Worm (Caenorhabditis elegans) whole organism, L4 larva: ENCODE measurements around the gene kxd-1.

ENCODE experiments used
- Y105C5A.15 ChIP-seq: fragments of 200-800 bp; sonication (Bioruptor generic); IDR thresholded peaks from 2 replicates; pipeline ENCODE4 v1.3.6; 2022; ENCODE audit warnings: missing genetic modification characterization, missing compliant biosample characterization
- Y48G9A.11 ChIP-seq: fragments of 200-800 bp; sonication (Bioruptor generic); IDR thresholded peaks from 2 replicates; pipeline ENCODE4 v1.3.6; 2022; ENCODE audit warnings: missing genetic modification reagents, missing genetic modification characterization, missing compliant biosample characterization
- ceh-28 ChIP-seq: fragments of 150-350 bp; optimal IDR thresholded peaks from 2 replicates; lab custom pipeline; 2014; ENCODE audit warnings: missing biosample characterization, missing genetic modification reagents, missing genetic modification characterization
- ceh-32 ChIP-seq: sonication (generic microtip); optimal IDR thresholded peaks from 2 replicates; lab custom pipeline; 2016; ENCODE audit warnings: mild to moderate bottlenecking, missing genetic modification characterization, missing compliant biosample characterization; ENCODE audit not compliant: poor library complexity
- ctbp-1 ChIP-seq: fragments of 200-800 bp; sonication (Bioruptor generic); IDR thresholded peaks from 2 replicates; pipeline ENCODE4 v1.3.6; 2022; ENCODE audit warnings: missing genetic modification reagents, missing genetic modification characterization, missing compliant biosample characterization
- dmd-8 ChIP-seq: fragments of 200-800 bp; sonication (Bioruptor generic); IDR thresholded peaks from 2 replicates; pipeline ENCODE4 v1.3.6; 2022; ENCODE audit warnings: missing genetic modification characterization, missing compliant biosample characterization
- dpl-1 ChIP-seq: fragments of 150-350 bp; optimal IDR thresholded peaks from 2 replicates; lab custom pipeline; 2014; ENCODE audit warnings: missing biosample characterization, missing genetic modification reagents, missing genetic modification characterization
- fkh-10 ChIP-seq: fragments of 150-350 bp; optimal IDR thresholded peaks from 2 replicates; lab custom pipeline; 2014; ENCODE audit warnings: missing biosample characterization, missing genetic modification reagents, missing genetic modification characterization
- hlh-11 ChIP-seq: fragments of 200-800 bp; sonication (Bioruptor generic); optimal IDR thresholded peaks from 2 replicates; lab custom pipeline; 2018; ENCODE audit warnings: mild to moderate bottlenecking, missing genetic modification characterization, missing compliant biosample characterization
- hlh-30 ChIP-seq: sonication (generic microtip); optimal IDR thresholded peaks from 2 replicates; lab custom pipeline; 2017; ENCODE audit warnings: antibody characterized with exemption, mild to moderate bottlenecking, missing genetic modification characterization, missing compliant biosample characterization; ENCODE audit not compliant: insufficient read depth
- lim-7 ChIP-seq: fragments of 200-800 bp; sonication (Bioruptor generic); IDR thresholded peaks from 2 replicates; pipeline ENCODE4 v1.3.6; 2022; ENCODE audit warnings: missing genetic modification characterization, missing compliant biosample characterization
- lin-13 ChIP-seq: fragments of 150-350 bp; optimal IDR thresholded peaks from 2 replicates; lab custom pipeline; 2014; ENCODE audit warnings: missing biosample characterization, missing genetic modification reagents, missing genetic modification characterization
- lin-39 ChIP-seq: fragments of 150-350 bp; optimal IDR thresholded peaks from 2 replicates; lab custom pipeline; 2014; ENCODE audit warnings: missing biosample characterization, missing genetic modification reagents, missing genetic modification characterization
- madf-5 ChIP-seq, 2 experiments: fragments of 200-800 bp; sonication (Bioruptor generic); IDR thresholded peaks; 2 replicates each; pipeline ENCODE4 v1.3.6; 2022; ENCODE audit warnings: missing compliant biosample characterization in 2 of 2, missing genetic modification characterization in 2 of 2
- mdl-1 ChIP-seq, 2 experiments: fragments of 150-350 bp in 1 of 2; sonication (generic microtip) in 1 of 2; optimal IDR thresholded peaks; 2 replicates each; lab custom pipeline; 2014 to 2017; ENCODE audit warnings: missing biosample characterization in 2 of 2, missing genetic modification characterization in 2 of 2
- nhr-111 ChIP-seq: fragments of 200-800 bp; sonication (Bioruptor generic); optimal IDR thresholded peaks from 2 replicates; lab custom pipeline; 2018; ENCODE audit warnings: mild to moderate bottlenecking, missing genetic modification characterization, missing compliant biosample characterization
- nhr-237 ChIP-seq: sonication (generic microtip); optimal IDR thresholded peaks from 2 replicates; lab custom pipeline; 2017; ENCODE audit warnings: missing biosample characterization, missing genetic modification characterization
- pha-4 ChIP-seq, 2 experiments: fragments of 150-350 bp in 1 of 2; fragments of 200-800 bp in 1 of 2; sonication (Bioruptor generic) in 1 of 2; IDR thresholded peaks in 1 of 2; optimal IDR thresholded peaks in 1 of 2; 2 replicates each; pipeline versions ENCODE4 v1.3.6 to Lab custom; 2014 to 2022; ENCODE audit warnings: missing genetic modification characterization in 2 of 2, missing genetic modification reagents in 2 of 2, missing biosample characterization in 1 of 2, missing compliant biosample characterization in 1 of 2
- php-3 ChIP-seq: fragments of 200-800 bp; sonication (Bioruptor generic); IDR thresholded peaks from 2 replicates; pipeline ENCODE4 v1.3.6; 2022; ENCODE audit warnings: missing genetic modification reagents, missing genetic modification characterization, missing compliant biosample characterization
- sdz-12 ChIP-seq: fragments of 200-800 bp; sonication (Bioruptor generic); optimal IDR thresholded peaks from 2 replicates; lab custom pipeline; 2018; ENCODE audit warnings: mild to moderate bottlenecking, missing genetic modification characterization, missing compliant biosample characterization
- tra-1 ChIP-seq: fragments of 200-800 bp; sonication (Bioruptor generic); IDR thresholded peaks from 2 replicates; pipeline ENCODE4 v1.3.6; 2022; ENCODE audit warnings: missing genetic modification reagents, missing genetic modification characterization, missing compliant biosample characterization
- ztf-11 ChIP-seq: fragments of 150-350 bp; optimal IDR thresholded peaks from 2 replicates; lab custom pipeline; 2014; ENCODE audit warnings: missing biosample characterization, missing genetic modification characterization

kxd-1 gene

DNA sequence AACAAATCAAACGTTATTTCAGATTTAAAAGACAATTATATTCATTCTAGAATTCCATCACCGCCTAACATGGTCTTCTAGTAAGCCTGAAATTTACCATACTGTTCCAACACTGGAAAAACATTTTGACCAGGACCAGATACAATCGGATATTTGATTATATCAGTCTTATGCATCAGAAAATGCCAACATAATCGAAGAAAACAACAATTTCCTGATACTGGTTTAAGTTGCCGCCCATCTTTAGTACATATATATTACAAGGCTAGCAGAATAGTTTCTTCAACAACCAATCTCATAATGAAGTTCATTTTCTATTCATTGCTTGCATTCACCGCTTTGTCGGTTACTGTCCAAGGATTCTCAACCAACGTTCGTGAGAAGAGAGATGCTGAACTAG, 37.7 kb downstream of the kxd-1 start, which contains the start of gene C13A2.12:
Gene C13A2.12 (plus strand): TSS at position 301 of the 400 bp plus-strand sequence.
- TF ChIP-seq Y105C5A.15 (GFP tag; lab: Robert Waterston, UW), result no peak
- TF ChIP-seq Y48G9A.11 (GFP tag; lab: Robert Waterston, UW), result no peak
- no peak for TF ChIP-seq nhr-237
- TF ChIP-seq, all 104 proteins: peak for 0

DNA sequence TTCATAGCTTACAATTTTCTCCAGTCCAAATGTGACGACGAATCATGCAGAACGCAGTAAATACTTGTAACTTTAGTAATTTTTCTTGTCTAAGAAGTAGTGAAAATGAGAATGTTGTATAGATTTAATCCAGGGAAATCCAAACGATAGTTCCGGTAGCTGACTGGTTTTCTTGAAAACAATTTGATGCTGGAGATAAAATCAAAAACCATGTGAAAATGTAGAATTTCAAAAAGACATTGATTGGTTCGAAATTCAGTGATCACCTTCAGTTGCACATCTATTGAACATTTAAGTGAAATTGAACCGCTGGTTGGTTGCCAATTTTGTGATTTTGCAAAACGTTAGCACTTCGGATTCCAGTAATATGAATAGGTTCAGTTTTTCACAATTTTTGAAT, 42.8 kb downstream of the kxd-1 start, which contains the start of gene C13A2.9:
Gene C13A2.9 (minus strand): TSS at position 101 of the 400 bp plus-strand sequence.
- TF ChIP-seq mdl-1 (tag; optimal IDR thresholded peaks at IDR 0.05; lab: Kevin White, UChicago) (no peak), dpl-1 (GFP tag; lab: Kevin White, UChicago) (no peak), hlh-30 (tag; lab: Kevin White, UChicago) (no peak), ceh-32 (tag; lab: Kevin White, UChicago) (no peak), tra-1 (no peak)

- TF ChIP-seq ceh-28 (tag; lab: Kevin White, UChicago) (no peak), madf-5 (GFP tag; IDR thresholded peaks at IDR 0.05; lab: Robert Waterston, UW) (no peak), ztf-11 (no peak), ctbp-1 (GFP tag; lab: Robert Waterston, UW) (no peak), lin-39 (tag; lab: Kevin White, UChicago) (no peak), fkh-10 (no peak), lin-13 (GFP tag; lab: Kevin White, UChicago) (no peak), hlh-11 (tag; lab: Kevin White, UChicago) (no peak)
These were observed 44.8 kb downstream of the kxd-1 start, which contains the start of gene C13A2.7 for ce11 chrV:7266021-7266420. Gene C13A2.7, plus strand, starts transcription at chrV:7266321.

- TF ChIP-seq php-3 (GFP tag; lab: Robert Waterston, UW) (no peak), sdz-12 (GFP tag; lab: Kevin White, UChicago) (no peak), pha-4 (GFP tag; IDR thresholded peaks at IDR 0.05; lab: Robert Waterston, UW) (no peak), pha-4 (tag; optimal IDR thresholded peaks at IDR 0.05; lab: Kevin White, UChicago) (no peak), dmd-8 (GFP tag; lab: Robert Waterston, UW) (no peak), lim-7 (GFP tag; lab: Robert Waterston, UW) (no peak), Y48G9A.11 (GFP tag; lab: Robert Waterston, UW) (no peak), nhr-111 (GFP tag; lab: Kevin White, UChicago) (no peak)
- TF ChIP-seq, all 104 proteins: peak for 0
These were observed 48.1 kb downstream of the kxd-1 start, which contains the start of gene C13A2.6 for ce11 chrV:7269399-7269798. Gene C13A2.6, plus strand, starts transcription at chrV:7269699.
